Fruit fly (Drosophila melanogaster): ENCODE results near the gene InR.

DNA sequence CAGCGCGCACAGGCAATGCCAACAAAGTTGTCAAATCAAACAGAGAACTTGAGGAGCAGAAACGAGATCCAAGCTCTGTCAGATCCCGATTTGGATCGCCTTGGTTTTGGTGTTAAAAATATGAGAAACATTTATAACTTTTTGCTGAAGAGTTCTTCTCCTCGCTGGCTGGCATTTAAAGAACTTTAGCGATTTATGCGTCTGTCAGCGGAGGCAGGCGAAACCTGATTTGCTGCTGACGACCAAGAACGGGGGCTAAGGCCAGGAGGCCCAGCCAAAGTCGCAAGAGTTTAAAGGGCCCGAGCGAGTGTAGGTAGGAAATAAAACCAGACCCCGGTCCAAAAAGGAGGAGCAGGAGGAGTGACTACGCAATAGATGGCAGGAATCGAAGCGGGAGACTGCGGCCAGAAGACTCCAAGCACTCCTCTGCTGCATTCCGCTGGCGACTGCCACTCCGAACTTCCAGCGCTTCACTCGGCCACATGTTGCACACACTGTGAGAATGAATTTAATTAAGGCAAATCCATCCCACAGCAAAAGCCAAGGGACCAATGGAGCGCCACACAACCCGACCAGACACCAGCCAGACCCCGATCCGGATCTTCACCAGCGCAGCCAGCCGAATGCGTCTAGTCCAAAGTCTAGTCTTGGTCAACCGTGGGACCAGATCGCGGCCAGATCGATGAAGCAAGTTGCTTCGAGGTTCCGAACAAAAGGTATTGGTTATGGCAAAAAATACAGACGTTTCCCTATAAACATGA, 27.0 kb upstream of the InR start:
- TF ChIP-seq fd96Ca (GFP tag; IDR thresholded peaks at IDR 0.05) (no peak), CG34367 (tag; optimal IDR thresholded peaks at IDR 0.05) (no peak), EcR (GFP tag; optimal IDR thresholded peaks at IDR 0.05) (peak; percentile 33), CG15710 (tag; optimal IDR thresholded peaks at IDR 0.05) (no peak), Pif1B (GFP tag; optimal IDR thresholded peaks at IDR 0.05) (no peak), CG8159 (tag; optimal IDR thresholded peaks at IDR 0.05) (no peak), Snoo (tag; optimal IDR thresholded peaks at IDR 0.05) (no peak), CG8301 (tag; optimal IDR thresholded peaks at IDR 0.05) (no peak), CG9948 (tag; optimal IDR thresholded peaks at IDR 0.05) (no peak), D1 (tag; optimal IDR thresholded peaks at IDR 0.05) (no peak), Pif1A (GFP tag; optimal IDR thresholded peaks at IDR 0.05) (no peak), Ets98B (GFP tag; IDR thresholded peaks at IDR 0.05) (no peak), CG17806 (tag; optimal IDR thresholded peaks at IDR 0.05) (no peak)

Data from whole organism, pupa.